Worm (Caenorhabditis elegans) whole organism, L2 larva: ENCODE measurements around the gene ugt-2.

Experiments used
- F13H6.1 ChIP-seq: sonication (generic microtip); optimal IDR thresholded peaks from 2 replicates; lab custom pipeline; 2016; ENCODE audit warnings: missing genetic modification characterization, missing compliant biosample characterization
- R02D3.7 ChIP-seq: fragments of 150-350 bp; optimal IDR thresholded peaks from 2 replicates; lab custom pipeline; 2014; ENCODE audit warnings: missing biosample characterization, missing genetic modification characterization
- Y55F3AM.14 ChIP-seq: fragments of 200-800 bp; sonication (Bioruptor generic); optimal IDR thresholded peaks from 2 replicates; lab custom pipeline; 2018; ENCODE audit warnings: mild to moderate bottlenecking, missing genetic modification characterization, missing compliant biosample characterization
- ZK546.5 ChIP-seq: sonication (generic microtip); optimal IDR thresholded peaks from 2 replicates; lab custom pipeline; 2017; ENCODE audit warnings: missing biosample characterization, missing genetic modification characterization
- alr-1 ChIP-seq: fragments of 150-350 bp; optimal IDR thresholded peaks from 2 replicates; lab custom pipeline; 2014; ENCODE audit warnings: missing biosample characterization, missing genetic modification characterization
- aly-2 ChIP-seq: fragments of 150-350 bp; optimal IDR thresholded peaks from 2 replicates; lab custom pipeline; 2014; ENCODE audit warnings: missing biosample characterization, missing genetic modification characterization
- ama-1 ChIP-seq: fragments of 150-350 bp; optimal IDR thresholded peaks from 2 replicates; lab custom pipeline; 2018; ENCODE audit warnings: inconsistent platforms
- blmp-1 ChIP-seq: sonication (generic microtip); optimal IDR thresholded peaks from 2 replicates; lab custom pipeline; 2017; ENCODE audit warnings: missing genetic modification characterization, mild to moderate bottlenecking, missing compliant biosample characterization, antibody characterized with exemption, moderate library complexity; ENCODE audit not compliant: insufficient read depth
- ceh-16 ChIP-seq: fragments of 150-350 bp; optimal IDR thresholded peaks from 2 replicates; lab custom pipeline; 2014; ENCODE audit warnings: missing biosample characterization, missing genetic modification characterization
- ceh-82 ChIP-seq: fragments of 150-350 bp; optimal IDR thresholded peaks from 2 replicates; lab custom pipeline; 2014; ENCODE audit warnings: missing biosample characterization, missing genetic modification characterization
- crh-2 ChIP-seq: sonication (generic microtip); optimal IDR thresholded peaks from 2 replicates; lab custom pipeline; 2017; ENCODE audit warnings: missing biosample characterization, missing genetic modification characterization
- dmd-4 ChIP-seq: sonication (generic microtip); optimal IDR thresholded peaks from 2 replicates; lab custom pipeline; 2017; ENCODE audit warnings: missing biosample characterization, missing genetic modification characterization
- egl-27 ChIP-seq: sonication (generic microtip); optimal IDR thresholded peaks from 3 replicates; lab custom pipeline; 2017; ENCODE audit warnings: missing biosample characterization, missing genetic modification reagents, missing genetic modification characterization
- elt-3 ChIP-seq: sonication (generic microtip); optimal IDR thresholded peaks from 2 replicates; lab custom pipeline; 2017; ENCODE audit warnings: missing biosample characterization, missing genetic modification characterization
- fos-1 ChIP-seq: fragments of 150-350 bp; optimal IDR thresholded peaks from 2 replicates; lab custom pipeline; 2014; ENCODE audit warnings: missing biosample characterization, missing genetic modification characterization
- gmeb-1 ChIP-seq: fragments of 150-350 bp; optimal IDR thresholded peaks from 2 replicates; lab custom pipeline; 2014; ENCODE audit warnings: missing biosample characterization, missing genetic modification characterization
- lin-11 ChIP-seq: fragments of 150-350 bp; sonication (generic microtip); optimal IDR thresholded peaks from 2 replicates; lab custom pipeline; 2014; ENCODE audit warnings: missing biosample characterization, missing genetic modification characterization, inconsistent platforms, mixed read lengths
- lin-13 ChIP-seq: fragments of 150-350 bp; optimal IDR thresholded peaks from 2 replicates; lab custom pipeline; 2014; ENCODE audit warnings: missing biosample characterization, missing genetic modification reagents, missing genetic modification characterization
- lin-39 ChIP-seq: fragments of 150-350 bp; optimal IDR thresholded peaks from 2 replicates; lab custom pipeline; 2014; ENCODE audit warnings: missing biosample characterization, missing genetic modification reagents, missing genetic modification characterization
- lsy-2 ChIP-seq, 2 experiments: fragments of 150-350 bp in 1 of 2; sonication (generic microtip) in 1 of 2; optimal IDR thresholded peaks; 2 replicates each; lab custom pipeline; 2014 to 2017; ENCODE audit warnings: missing biosample characterization in 2 of 2, missing genetic modification characterization in 2 of 2
- mab-5 ChIP-seq: fragments of 150-350 bp; optimal IDR thresholded peaks from 2 replicates; lab custom pipeline; 2014; ENCODE audit warnings: missing biosample characterization, missing genetic modification characterization
- mbf-1 ChIP-seq: sonication (generic microtip); optimal IDR thresholded peaks from 2 replicates; lab custom pipeline; 2017; ENCODE audit warnings: missing biosample characterization, missing genetic modification characterization
- mdl-1 ChIP-seq, 2 experiments: fragments of 150-350 bp in 1 of 2; sonication (generic microtip) in 1 of 2; optimal IDR thresholded peaks; 2 replicates each; lab custom pipeline; 2017; ENCODE audit warnings: missing biosample characterization in 2 of 2, missing genetic modification characterization in 2 of 2
- nhr-10 ChIP-seq: sonication (generic microtip); optimal IDR thresholded peaks from 2 replicates; lab custom pipeline; 2017; ENCODE audit warnings: missing biosample characterization, missing genetic modification characterization
- nhr-11 ChIP-seq: fragments of 150-350 bp; optimal IDR thresholded peaks from 2 replicates; lab custom pipeline; 2014; ENCODE audit warnings: missing biosample characterization, missing genetic modification characterization
- nhr-12 ChIP-seq: fragments of 150-350 bp; optimal IDR thresholded peaks from 2 replicates; lab custom pipeline; 2014; ENCODE audit warnings: missing biosample characterization, missing genetic modification characterization
- nhr-129 ChIP-seq: fragments of 150-350 bp; optimal IDR thresholded peaks from 2 replicates; lab custom pipeline; 2014; ENCODE audit warnings: missing biosample characterization, missing genetic modification characterization
- nhr-21 ChIP-seq: fragments of 150-350 bp; optimal IDR thresholded peaks from 2 replicates; lab custom pipeline; 2014; ENCODE audit warnings: missing biosample characterization, missing genetic modification characterization
- nhr-237 ChIP-seq: fragments of 150-350 bp; optimal IDR thresholded peaks from 2 replicates; lab custom pipeline; 2014; ENCODE audit warnings: missing biosample characterization, missing genetic modification characterization
- nhr-25 ChIP-seq: fragments of 150-350 bp; sonication (generic microtip); optimal IDR thresholded peaks from 3 replicates; lab custom pipeline; 2014; ENCODE audit warnings: missing biosample characterization, missing genetic modification characterization
- nhr-6 ChIP-seq: fragments of 150-350 bp; optimal IDR thresholded peaks from 2 replicates; lab custom pipeline; 2014; ENCODE audit warnings: missing biosample characterization, missing genetic modification characterization
- nhr-77 ChIP-seq: fragments of 150-350 bp; optimal IDR thresholded peaks from 2 replicates; lab custom pipeline; 2014; ENCODE audit warnings: missing biosample characterization, missing genetic modification characterization
- peb-1 ChIP-seq: fragments of 150-350 bp; optimal IDR thresholded peaks from 2 replicates; lab custom pipeline; 2014; ENCODE audit warnings: missing biosample characterization, missing genetic modification characterization
- sem-4 ChIP-seq: fragments of 150-350 bp; optimal IDR thresholded peaks from 2 replicates; lab custom pipeline; 2014; ENCODE audit warnings: missing biosample characterization, missing genetic modification reagents, missing genetic modification characterization
- skn-1 ChIP-seq: sonication (generic microtip); optimal IDR thresholded peaks from 2 replicates; lab custom pipeline; 2017; ENCODE audit warnings: missing biosample characterization, missing genetic modification characterization
- sma-3 ChIP-seq: sonication (generic microtip); optimal IDR thresholded peaks from 2 replicates; lab custom pipeline; 2016; ENCODE audit warnings: missing genetic modification reagents, missing genetic modification characterization, missing compliant biosample characterization
- sma-9 ChIP-seq, 2 experiments: fragments of 150-350 bp in 1 of 2; sonication (generic microtip) in 1 of 2; optimal IDR thresholded peaks; 2 replicates each; lab custom pipeline; 2014 to 2016; ENCODE audit warnings: missing genetic modification characterization in 2 of 2, mild to moderate bottlenecking in 1 of 2, missing biosample characterization in 1 of 2, missing compliant biosample characterization in 1 of 2, missing genetic modification reagents in 1 of 2, moderate library complexity in 1 of 2
- snpc-4 ChIP-seq: fragments of 150-350 bp; optimal IDR thresholded peaks from 2 replicates; lab custom pipeline; 2014; ENCODE audit warnings: missing biosample characterization, missing genetic modification characterization
- unc-39 ChIP-seq: fragments of 150-350 bp; optimal IDR thresholded peaks from 2 replicates; lab custom pipeline; 2014; ENCODE audit warnings: missing biosample characterization, missing genetic modification characterization
- unc-55 ChIP-seq: fragments of 150-350 bp; sonication (generic microtip); optimal IDR thresholded peaks from 3 replicates; lab custom pipeline; 2014; ENCODE audit warnings: missing biosample characterization, missing genetic modification reagents, missing genetic modification characterization
- unc-62 ChIP-seq: fragments of 150-350 bp; optimal IDR thresholded peaks from 2 replicates; lab custom pipeline; 2014; ENCODE audit warnings: missing biosample characterization, missing genetic modification reagents, missing genetic modification characterization
- zag-1 ChIP-seq: fragments of 150-350 bp; optimal IDR thresholded peaks from 2 replicates; lab custom pipeline; 2014; ENCODE audit warnings: missing biosample characterization, missing genetic modification characterization
- ztf-1 ChIP-seq: fragments of 200-800 bp; sonication (Bioruptor generic); conservative IDR thresholded peaks from 2 replicates; pipeline ENCODE4 v1.3.6; 2022; ENCODE audit warnings: missing genetic modification characterization, missing compliant biosample characterization
- ztf-4 ChIP-seq: fragments of 150-350 bp; optimal IDR thresholded peaks from 2 replicates; lab custom pipeline; 2014; ENCODE audit warnings: missing biosample characterization, missing genetic modification characterization

ugt-2 gene

DNA sequence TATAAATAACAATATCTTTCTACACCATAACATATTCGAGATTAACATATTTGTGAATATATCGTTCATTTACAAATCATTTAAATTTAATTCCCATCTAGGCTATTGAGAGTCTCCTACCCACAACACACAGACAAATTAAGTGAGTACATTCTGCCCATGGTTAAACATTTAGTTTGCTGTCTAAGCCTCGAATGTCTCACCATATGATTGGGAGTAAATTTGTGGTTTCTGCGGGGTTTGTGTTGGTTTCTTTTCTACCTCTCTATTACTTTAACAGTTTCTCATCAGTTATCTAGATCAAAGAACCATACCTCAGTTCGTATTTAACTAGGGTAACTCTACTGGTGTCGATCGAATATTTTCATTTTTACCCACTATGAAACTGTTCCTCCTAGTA, at the start of gene ugt-2:
TSS of gene ugt-2 (plus strand) at position 371 of the 400 bp plus-strand sequence.
- TF ChIP-seq ceh-82 (no peak), aly-2 (tag; lab: Kevin White, UChicago) (no peak), sma-9 (GFP tag; optimal IDR thresholded peaks at IDR 0.05; lab: Kevin White, UChicago) (peak; percentile 53), sma-9 (tag; optimal IDR thresholded peaks at IDR 0.05; lab: Kevin White, UChicago) (no peak), sma-3 (GFP tag; lab: Kevin White, UChicago) (no peak), elt-3 (tag; lab: Kevin White, UChicago) (no peak), ceh-16 (tag; lab: Kevin White, UChicago) (no peak), nhr-77 (tag; lab: Kevin White, UChicago) (no peak), nhr-21 (no peak), lin-13 (GFP tag; lab: Kevin White, UChicago) (no peak), crh-2 (peak; percentile 14), blmp-1 (no peak), ztf-1 (GFP tag; lab: Robert Waterston, UW) (no peak), nhr-6 (tag; lab: Kevin White, UChicago) (no peak), unc-39 (tag; lab: Kevin White, UChicago) (no peak), nhr-10 (no peak), alr-1 (tag; lab: Kevin White, UChicago) (no peak), nhr-129 (tag; lab: Kevin White, UChicago) (peak; percentile 29), mbf-1 (no peak), fos-1 (tag; lab: Kevin White, UChicago) (peak; percentile 41), unc-62 (GFP tag; lab: Kevin White, UChicago) (no peak), nhr-25 (tag; lab: Kevin White, UChicago) (no peak), lin-11 (tag; lab: Kevin White, UChicago) (no peak), gmeb-1 (no peak), nhr-12 (no peak), mdl-1 (tag; optimal IDR thresholded peaks at IDR 0.05; lab: Kevin White, UChicago) (no peak), lin-39 (tag; lab: Kevin White, UChicago) (no peak), dmd-4 (tag; lab: Kevin White, UChicago) (no peak), peb-1 (tag; lab: Kevin White, UChicago) (no peak), sem-4 (no peak), R02D3.7 (tag; lab: Kevin White, UChicago) (no peak), snpc-4 (tag; lab: Kevin White, UChicago) (no peak), unc-55 (GFP tag; lab: Kevin White, UChicago) (no peak)
- TF ChIP-seq, all 48 proteins: peak for 4

ce11 chrV:10350054-10350453, 48.5 kb upstream of the ugt-2 start, which contains the start of gene K07C5.9:
Gene K07C5.9 (minus strand): TSS chrV:10350154.
- TF ChIP-seq mdl-1 (tag; optimal IDR thresholded peaks at IDR 0.05; lab: Kevin White, UChicago) (no peak), Y55F3AM.14 (GFP tag; lab: Kevin White, UChicago) (no peak), gmeb-1 (no peak), blmp-1 (no peak), skn-1 (tag; lab: Kevin White, UChicago) (no peak), F13H6.1 (no peak)

DNA sequence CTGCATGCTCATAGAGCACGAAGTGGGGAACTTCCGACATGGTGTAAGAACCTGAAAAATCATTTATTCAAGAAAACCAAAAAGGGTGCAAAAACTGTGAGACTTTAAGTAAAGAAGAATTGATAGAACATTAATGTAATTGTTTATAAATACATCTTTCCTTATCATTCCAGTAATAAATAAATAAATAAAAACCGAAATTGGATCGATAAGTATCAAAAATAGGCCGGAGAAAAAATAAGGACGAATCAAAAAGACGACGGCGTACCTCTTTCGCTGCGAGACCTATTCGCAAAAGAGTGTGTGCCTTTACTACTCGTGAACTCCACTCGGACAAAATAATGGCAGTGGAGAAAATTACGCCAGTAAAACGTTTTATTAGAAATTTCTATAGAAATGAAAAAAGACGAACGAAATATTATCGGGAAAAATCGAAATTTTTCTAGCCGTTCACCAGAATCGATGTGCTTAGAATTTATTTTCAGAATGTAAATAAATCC, 45.6 kb upstream of the ugt-2 start, which contains the start of gene nol-56:
TSS of gene nol-56 (minus strand) at position 51 of the 500 bp plus-strand sequence.
- peak; percentile 51 for TF ChIP-seq ztf-4 (tag; lab: Kevin White, UChicago)
- peak; percentile 78 for TF ChIP-seq sem-4
- no peak for TF ChIP-seq nhr-12
- peak; percentile 6 for TF ChIP-seq zag-1 (tag; lab: Kevin White, UChicago)
- TF ChIP-seq elt-3 (tag; lab: Kevin White, UChicago) = no peak
- TF ChIP-seq peb-1 (tag; lab: Kevin White, UChicago) = no peak
- peak; percentile 91 for TF ChIP-seq unc-55 (GFP tag; lab: Kevin White, UChicago)
- TF ChIP-seq lin-13 (GFP tag; lab: Kevin White, UChicago) = peak; percentile 76
- TF ChIP-seq F13H6.1 = peak; percentile 72
- TF ChIP-seq mbf-1 = no peak
- TF ChIP-seq ztf-1 (GFP tag; lab: Robert Waterston, UW) = no peak
- TF ChIP-seq nhr-6 (tag; lab: Kevin White, UChicago) = peak; percentile 59
- no peak for TF ChIP-seq skn-1 (tag; lab: Kevin White, UChicago)
- peak; percentile 69 for TF ChIP-seq lin-11 (tag; lab: Kevin White, UChicago)
- peak; percentile 26 for TF ChIP-seq blmp-1
- TF ChIP-seq ZK546.5 (tag; lab: Kevin White, UChicago) = peak; percentile 41
- TF ChIP-seq ama-1 (lab: Kevin White, UChicago) = peak; percentile 27
- TF ChIP-seq nhr-77 (tag; lab: Kevin White, UChicago) = peak; percentile 10
- TF ChIP-seq mdl-1 (tag; optimal IDR thresholded peaks at IDR 0.05; lab: Kevin White, UChicago) = no peak
- TF ChIP-seq nhr-25 (tag; lab: Kevin White, UChicago) = peak; percentile 85
- TF ChIP-seq unc-62 (GFP tag; lab: Kevin White, UChicago) = no peak
- TF ChIP-seq mab-5 = peak; percentile 83
- no peak for TF ChIP-seq Y55F3AM.14 (GFP tag; lab: Kevin White, UChicago)
- TF ChIP-seq nhr-237 (tag; lab: Kevin White, UChicago) = no peak
- TF ChIP-seq R02D3.7 (tag; lab: Kevin White, UChicago) = no peak
- TF ChIP-seq nhr-10 = no peak
- TF ChIP-seq fos-1 (tag; lab: Kevin White, UChicago) = peak; percentile 60
- TF ChIP-seq egl-27 = no peak
- TF ChIP-seq crh-2 = peak; percentile 90
- peak; percentile 67 for TF ChIP-seq nhr-21
- TF ChIP-seq aly-2 (tag; lab: Kevin White, UChicago) = no peak
- peak; percentile 15 for TF ChIP-seq alr-1 (tag; lab: Kevin White, UChicago)
- TF ChIP-seq lin-39 (tag; lab: Kevin White, UChicago) = no peak
- no peak for TF ChIP-seq dmd-4 (tag; lab: Kevin White, UChicago)
- TF ChIP-seq gmeb-1 = peak; percentile 85
- TF ChIP-seq ceh-82 = no peak
- peak; percentile 66 to 93 for TF ChIP-seq lsy-2 (tag; optimal IDR thresholded peaks at IDR 0.05; lab: Kevin White, UChicago)
- no peak for TF ChIP-seq nhr-11 (tag; lab: Kevin White, UChicago)
- TF ChIP-seq snpc-4 (tag; lab: Kevin White, UChicago) = peak; percentile 70
